Worm (Caenorhabditis elegans) whole organism, L4/young adult: Measurements from ENCODE around the gene ZK686.5.

Experiments
- W03F9.2 ChIP-seq: fragments of 150-350 bp; optimal IDR thresholded peaks from 2 replicates; lab custom pipeline; 2014; ENCODE audit warnings: missing biosample characterization, missing genetic modification characterization
- dao-5 ChIP-seq: sonication (generic microtip); optimal IDR thresholded peaks from 2 replicates; lab custom pipeline; 2016; ENCODE audit warnings: missing genotype, missing genetic modification characterization, moderate library complexity, missing compliant biosample characterization
- him-1 ChIP-seq: sonication (generic microtip); optimal IDR thresholded peaks from 2 replicates; lab custom pipeline; 2016; ENCODE audit warnings: missing genotype, missing genetic modification reagents, missing genetic modification characterization, missing compliant biosample characterization

ce11 chrIII:7722999-7723398 lies 44.3 kb downstream of the ZK686.5 start:
- TF ChIP-seq him-1 (tag; lab: Kevin White, UChicago) (no peak), W03F9.2 (tag; lab: Kevin White, UChicago) (no peak), dao-5 (tag; lab: Kevin White, UChicago) (no peak)
